Worm (Caenorhabditis elegans) whole organism, mixed stage, embryonic: ENCODE results near the gene F20A1.8.

Source experiments
- M03D4.4 ChIP-seq: sonication (generic microtip); optimal IDR thresholded peaks from 2 replicates; lab custom pipeline; 2017; ENCODE audit warnings: mild to moderate bottlenecking, missing genetic modification characterization, missing compliant biosample characterization
- bed-3 ChIP-seq: fragments of 200-800 bp; sonication (Bioruptor generic); optimal IDR thresholded peaks from 3 replicates; lab custom pipeline; 2018; ENCODE audit warnings: mild to moderate bottlenecking, missing genetic modification characterization, moderate library complexity, missing compliant biosample characterization
- blmp-1 ChIP-seq: fragments of 150-350 bp; optimal IDR thresholded peaks from 2 replicates; lab custom pipeline; 2014; ENCODE audit warnings: missing biosample characterization, missing genetic modification characterization
- ceh-39 ChIP-seq: fragments of 150-350 bp; optimal IDR thresholded peaks from 2 replicates; lab custom pipeline; 2014; ENCODE audit warnings: missing biosample characterization, missing genetic modification characterization
- ceh-43 ChIP-seq: fragments of 200-800 bp; sonication (Bioruptor generic); optimal IDR thresholded peaks from 2 replicates; lab custom pipeline; 2018; ENCODE audit warnings: mild to moderate bottlenecking, missing genetic modification characterization, moderate library complexity, missing compliant biosample characterization
- ces-1 ChIP-seq: fragments of 150-350 bp; optimal IDR thresholded peaks from 2 replicates; lab custom pipeline; 2014; ENCODE audit warnings: missing biosample characterization, missing genetic modification reagents, missing genetic modification characterization
- cnd-1 ChIP-seq: fragments of 200-800 bp; sonication (Bioruptor generic); optimal IDR thresholded peaks from 2 replicates; lab custom pipeline; 2018; ENCODE audit warnings: mild to moderate bottlenecking, missing genetic modification characterization, missing compliant biosample characterization
- drap-1 ChIP-seq: fragments of 200-800 bp; sonication (Bioruptor generic); optimal IDR thresholded peaks from 3 replicates; lab custom pipeline; 2018; ENCODE audit warnings: mild to moderate bottlenecking, missing genetic modification characterization, missing compliant biosample characterization
- elt-1 ChIP-seq: sonication (generic microtip); optimal IDR thresholded peaks from 2 replicates; lab custom pipeline; 2017; ENCODE audit warnings: missing genetic modification characterization, mild to moderate bottlenecking, missing compliant biosample characterization, antibody characterized with exemption, moderate library complexity, borderline replicate concordance; ENCODE audit not compliant: insufficient read depth
- elt-3 ChIP-seq: fragments of 150-350 bp; optimal IDR thresholded peaks from 2 replicates; lab custom pipeline; 2014; ENCODE audit warnings: missing biosample characterization, missing genetic modification characterization
- flh-1 ChIP-seq: fragments of 200-800 bp; sonication (Bioruptor generic); optimal IDR thresholded peaks from 2 replicates; lab custom pipeline; 2018; ENCODE audit warnings: mild to moderate bottlenecking, missing genetic modification characterization, moderate library complexity, missing compliant biosample characterization
- ham-2 ChIP-seq: fragments of 200-800 bp; sonication (Bioruptor generic); optimal IDR thresholded peaks from 2 replicates; lab custom pipeline; 2018; ENCODE audit warnings: mild to moderate bottlenecking, missing genetic modification characterization, missing compliant biosample characterization
- hlh-1 ChIP-seq: fragments of 150-350 bp; optimal IDR thresholded peaks from 2 replicates; lab custom pipeline; 2014; ENCODE audit warnings: missing biosample characterization, missing genetic modification reagents, missing genetic modification characterization
- lin-13 ChIP-seq: fragments of 150-350 bp; optimal IDR thresholded peaks from 2 replicates; lab custom pipeline; 2014; ENCODE audit warnings: missing biosample characterization, missing genetic modification characterization
- lin-32 ChIP-seq: fragments of 200-800 bp; sonication (Bioruptor generic); optimal IDR thresholded peaks from 2 replicates; lab custom pipeline; 2018; ENCODE audit warnings: mild to moderate bottlenecking, missing genetic modification characterization, missing compliant biosample characterization
- lsy-2 ChIP-seq: fragments of 150-350 bp; optimal IDR thresholded peaks from 2 replicates; lab custom pipeline; 2014; ENCODE audit warnings: missing biosample characterization, missing genetic modification characterization
- mab-5 ChIP-seq: fragments of 150-350 bp; optimal IDR thresholded peaks from 2 replicates; lab custom pipeline; 2014; ENCODE audit warnings: missing biosample characterization, missing genetic modification characterization
- mep-1 ChIP-seq: fragments of 150-350 bp; optimal IDR thresholded peaks from 2 replicates; lab custom pipeline; 2017; ENCODE audit warnings: missing biosample characterization, missing genetic modification reagents, missing genetic modification characterization, inconsistent platforms
- mls-2 ChIP-seq: sonication (generic microtip); optimal IDR thresholded peaks from 2 replicates; lab custom pipeline; 2016; ENCODE audit warnings: mild to moderate bottlenecking, missing genetic modification characterization, moderate library complexity, missing compliant biosample characterization
- nhr-12 ChIP-seq: fragments of 150-350 bp; optimal IDR thresholded peaks from 2 replicates; lab custom pipeline; 2014; ENCODE audit warnings: missing biosample characterization, missing genetic modification characterization
- nhr-2 ChIP-seq: fragments of 150-350 bp; optimal IDR thresholded peaks from 2 replicates; lab custom pipeline; 2014; ENCODE audit warnings: missing biosample characterization, missing genetic modification characterization
- nhr-237 ChIP-seq: fragments of 150-350 bp; optimal IDR thresholded peaks from 2 replicates; lab custom pipeline; 2014; ENCODE audit warnings: missing biosample characterization, missing genetic modification characterization
- nhr-28 ChIP-seq: fragments of 150-350 bp; optimal IDR thresholded peaks from 2 replicates; lab custom pipeline; 2014; ENCODE audit warnings: missing biosample characterization, missing genetic modification characterization
- nhr-76 ChIP-seq: sonication (generic microtip); optimal IDR thresholded peaks from 2 replicates; lab custom pipeline; 2017; ENCODE audit warnings: missing biosample characterization, missing genetic modification characterization
- pha-4 ChIP-seq: fragments of 150-350 bp; optimal IDR thresholded peaks from 2 replicates; lab custom pipeline; 2018; ENCODE audit warnings: missing biosample characterization, missing genetic modification reagents, missing genetic modification characterization
- sem-2 ChIP-seq: fragments of 200-800 bp; sonication (Bioruptor generic); optimal IDR thresholded peaks from 2 replicates; lab custom pipeline; 2018; ENCODE audit warnings: mild to moderate bottlenecking, missing genetic modification characterization, missing compliant biosample characterization
- snpc-4 ChIP-seq: fragments of 150-350 bp; optimal IDR thresholded peaks from 2 replicates; lab custom pipeline; 2014; ENCODE audit warnings: missing biosample characterization, missing genetic modification characterization
- tbx-8 ChIP-seq: fragments of 200-800 bp; sonication (Bioruptor generic); optimal IDR thresholded peaks from 2 replicates; lab custom pipeline; 2018; ENCODE audit warnings: mild to moderate bottlenecking, missing genetic modification characterization, moderate library complexity, missing compliant biosample characterization
- unc-120 ChIP-seq: sonication (generic microtip); optimal IDR thresholded peaks from 2 replicates; lab custom pipeline; 2017; ENCODE audit warnings: missing genetic modification characterization, missing compliant biosample characterization; ENCODE audit not compliant: poor library complexity, severe bottlenecking
- unc-39 ChIP-seq: fragments of 150-350 bp; optimal IDR thresholded peaks from 2 replicates; lab custom pipeline; 2014; ENCODE audit warnings: missing biosample characterization, missing genetic modification characterization
- unc-62 ChIP-seq: fragments of 150-350 bp; optimal IDR thresholded peaks from 2 replicates; lab custom pipeline; 2014; ENCODE audit warnings: missing biosample characterization, missing genetic modification reagents, missing genetic modification characterization
- zip-8 ChIP-seq: fragments of 150-350 bp; optimal IDR thresholded peaks from 2 replicates; lab custom pipeline; 2014; ENCODE audit warnings: missing biosample characterization, missing genetic modification characterization
- ztf-11 ChIP-seq: fragments of 150-350 bp; optimal IDR thresholded peaks from 2 replicates; lab custom pipeline; 2014; ENCODE audit warnings: missing biosample characterization, missing genetic modification characterization

Gene F20A1.8

DNA sequence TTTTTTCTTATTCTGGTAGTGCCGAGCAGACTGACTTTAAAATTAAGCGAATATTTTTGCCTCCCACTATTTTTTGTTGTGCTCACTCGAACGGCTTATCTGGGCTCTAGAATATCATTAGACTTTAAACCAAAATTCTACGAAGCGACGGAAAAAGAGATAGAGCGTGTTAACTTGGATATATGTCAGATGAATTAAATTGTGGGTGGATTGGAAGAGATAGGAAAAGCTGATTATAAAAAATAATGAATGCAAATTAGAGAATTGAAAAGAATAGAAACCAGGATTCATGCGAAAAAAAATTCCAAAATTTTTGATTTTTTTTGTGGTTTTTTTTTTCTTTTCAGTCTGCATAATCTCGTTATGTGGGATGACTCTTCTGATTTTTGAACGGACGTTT, 25.6 kb downstream of the F20A1.8 start, which contains the start of gene F20A1.4:
Gene F20A1.4, minus strand, starts transcription at position 101 of the 400 bp plus-strand sequence.
- no peak for TF ChIP-seq M03D4.4

- TF ChIP-seq lsy-2 (no peak), ceh-39 (no peak), nhr-12 (tag; lab: Kevin White, UChicago) (no peak), pha-4 (no peak), M03D4.4 (no peak), sem-2 (GFP tag; lab: Kevin White, UChicago) (no peak), nhr-237 (tag; lab: Kevin White, UChicago) (no peak), lin-32 (GFP tag; lab: Kevin White, UChicago) (no peak), ham-2 (no peak), mab-5 (tag; lab: Kevin White, UChicago) (no peak), zip-8 (no peak), drap-1 (GFP tag; lab: Kevin White, UChicago) (no peak), hlh-1 (tag; lab: Kevin White, UChicago) (no peak), tbx-8 (GFP tag; lab: Kevin White, UChicago) (no peak), ces-1 (GFP tag; lab: Kevin White, UChicago) (no peak), unc-120 (tag; lab: Kevin White, UChicago) (no peak)
Observed at ce11 chrV:7017059-7017458, 30.4 kb downstream of the F20A1.8 start, which contains the start of gene srsx-32. Gene srsx-32, plus strand, starts transcription at chrV:7017359.

DNA sequence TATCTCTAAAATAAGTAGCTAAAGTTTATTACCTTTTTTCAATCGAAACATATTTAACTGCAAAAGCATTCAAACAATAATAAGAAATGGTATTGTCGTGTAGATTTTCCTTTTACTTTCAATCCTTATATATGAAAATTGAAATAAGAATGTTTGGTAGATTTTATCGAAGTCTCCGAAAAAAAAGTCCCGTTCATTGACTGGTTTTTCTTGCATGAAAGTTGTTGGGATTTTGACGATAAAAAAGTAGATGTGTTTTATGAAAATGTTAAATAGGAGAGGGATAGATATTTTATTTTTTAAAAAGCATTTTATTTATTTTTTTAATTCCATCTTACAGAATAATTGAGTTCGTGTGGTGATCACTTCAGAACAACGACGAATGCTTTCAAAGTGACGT, 31.5 kb downstream of the F20A1.8 start, which contains the start of gene C33G8.13:
Gene C33G8.13, minus strand, starts transcription at position 101 of the 400 bp plus-strand sequence.
- TF ChIP-seq unc-39 (tag; lab: Kevin White, UChicago) (no peak), ceh-39 (no peak), elt-1 (tag; lab: Kevin White, UChicago) (no peak), zip-8 (no peak), nhr-237 (tag; lab: Kevin White, UChicago) (no peak), mls-2 (no peak), ham-2 (no peak), mab-5 (tag; lab: Kevin White, UChicago) (no peak), nhr-2 (tag; lab: Kevin White, UChicago) (no peak), ztf-11 (tag; lab: Kevin White, UChicago) (no peak), lsy-2 (no peak), drap-1 (GFP tag; lab: Kevin White, UChicago) (no peak), cnd-1 (no peak), M03D4.4 (no peak)
- TF ChIP-seq, all 35 proteins: peak for 0

DNA sequence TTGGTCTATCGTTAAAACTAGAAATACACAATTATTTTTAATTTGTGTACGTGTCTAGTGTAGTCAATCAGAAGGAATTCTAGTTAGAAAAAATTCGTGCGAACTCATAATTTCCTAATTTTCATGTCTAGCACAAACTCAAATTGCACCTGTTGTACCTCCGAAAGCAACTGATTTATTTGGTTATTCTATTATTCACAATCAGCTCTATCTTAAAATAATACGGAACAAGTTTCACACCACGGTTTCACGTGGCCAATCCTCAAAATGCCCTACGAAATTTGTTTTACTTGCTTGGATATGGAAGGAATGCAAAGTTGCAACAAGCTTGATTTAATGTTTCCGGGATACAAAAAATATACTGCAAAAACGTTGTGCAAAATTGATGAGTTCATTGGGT, 34.8 kb downstream of the F20A1.8 start, which contains the start of gene srw-127:
Gene srw-127, plus strand, starts transcription at position 301 of the 400 bp plus-strand sequence.
- no peak for TF ChIP-seq elt-1 (tag; lab: Kevin White, UChicago)
- TF ChIP-seq mep-1 (tag; lab: Kevin White, UChicago): no peak
- no peak for TF ChIP-seq lsy-2
- TF ChIP-seq unc-62: no peak
- no peak for TF ChIP-seq drap-1 (GFP tag; lab: Kevin White, UChicago)
- no peak for TF ChIP-seq tbx-8 (GFP tag; lab: Kevin White, UChicago)
- TF ChIP-seq nhr-2 (tag; lab: Kevin White, UChicago): no peak
- TF ChIP-seq zip-8: no peak
- TF ChIP-seq ces-1 (GFP tag; lab: Kevin White, UChicago): no peak
- no peak for TF ChIP-seq unc-39 (tag; lab: Kevin White, UChicago)
- no peak for TF ChIP-seq ceh-39
- no peak for TF ChIP-seq cnd-1
- no peak for TF ChIP-seq flh-1 (GFP tag; lab: Kevin White, UChicago)
- no peak for TF ChIP-seq M03D4.4
- no peak for TF ChIP-seq bed-3 (GFP tag; lab: Kevin White, UChicago)
- no peak for TF ChIP-seq mab-5 (tag; lab: Kevin White, UChicago)
- no peak for TF ChIP-seq snpc-4 (tag; lab: Kevin White, UChicago)
- no peak for TF ChIP-seq unc-120 (tag; lab: Kevin White, UChicago)
- TF ChIP-seq lin-32 (GFP tag; lab: Kevin White, UChicago): no peak
- no peak for TF ChIP-seq lin-13 (tag; lab: Kevin White, UChicago)

DNA sequence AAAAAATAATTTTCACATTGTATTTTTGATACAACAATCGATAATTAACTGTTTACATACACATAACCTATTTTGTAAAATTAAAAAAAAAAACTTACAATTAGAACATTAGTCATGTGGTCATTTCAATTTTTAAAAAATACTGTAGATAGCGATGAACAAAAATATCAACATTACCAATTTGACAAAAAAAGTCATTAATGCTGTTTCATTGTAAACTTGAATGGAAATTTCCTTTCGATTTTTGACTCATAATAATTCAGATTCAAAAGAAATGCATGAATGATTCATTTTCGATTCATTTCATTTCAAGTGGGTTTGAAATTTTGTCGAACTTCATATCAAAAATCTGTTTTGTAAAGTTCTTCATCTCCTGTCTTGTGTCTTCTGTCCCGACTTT, 38.0 kb downstream of the F20A1.8 start, which contains the start of gene C33G8.2:
Gene C33G8.2, plus strand, starts transcription at position 301 of the 400 bp plus-strand sequence.
- no peak for TF ChIP-seq ces-1 (GFP tag; lab: Kevin White, UChicago)
- TF ChIP-seq, all 35 proteins: peak for 0

DNA sequence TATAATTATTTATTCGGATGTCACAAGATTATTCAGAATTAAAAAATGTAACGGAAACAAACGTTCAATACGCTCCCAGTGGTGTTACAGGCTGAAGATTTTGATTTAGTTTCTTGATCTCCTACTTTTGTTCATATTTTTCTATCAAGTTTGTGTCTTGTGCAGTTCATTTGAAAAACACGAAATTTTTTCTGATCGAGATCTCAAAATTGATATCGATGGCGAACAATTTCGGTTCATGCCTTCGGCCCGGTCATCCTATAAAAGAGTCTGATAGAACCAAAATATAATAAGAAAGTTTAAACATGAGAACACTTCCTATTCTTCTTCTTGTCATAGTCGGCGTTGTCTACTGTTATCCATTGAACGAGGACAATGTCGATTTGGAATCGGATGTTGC, 40.1 kb downstream of the F20A1.8 start, which contains the start of gene drd-10:
Gene drd-10, plus strand, starts transcription at position 301 of the 400 bp plus-strand sequence.
- no peak for TF ChIP-seq ceh-43 (GFP tag; lab: Kevin White, UChicago)
- no peak for TF ChIP-seq blmp-1 (tag; lab: Kevin White, UChicago)
- TF ChIP-seq nhr-28 (tag; lab: Kevin White, UChicago): no peak
- no peak for TF ChIP-seq ham-2
- no peak for TF ChIP-seq tbx-8 (GFP tag; lab: Kevin White, UChicago)
- TF ChIP-seq mls-2: no peak
- no peak for TF ChIP-seq pha-4
- TF ChIP-seq mep-1 (tag; lab: Kevin White, UChicago): no peak
- no peak for TF ChIP-seq elt-3 (tag; lab: Kevin White, UChicago)
- TF ChIP-seq mab-5 (tag; lab: Kevin White, UChicago): no peak
- no peak for TF ChIP-seq nhr-12 (tag; lab: Kevin White, UChicago)
- no peak for TF ChIP-seq nhr-76 (tag; lab: Kevin White, UChicago)
- TF ChIP-seq zip-8: no peak
- TF ChIP-seq lin-13 (tag; lab: Kevin White, UChicago): no peak
- no peak for TF ChIP-seq cnd-1
- TF ChIP-seq elt-1 (tag; lab: Kevin White, UChicago): no peak
- TF ChIP-seq flh-1 (GFP tag; lab: Kevin White, UChicago): no peak
- no peak for TF ChIP-seq ztf-11 (tag; lab: Kevin White, UChicago)
- no peak for TF ChIP-seq bed-3 (GFP tag; lab: Kevin White, UChicago)
- no peak for TF ChIP-seq drap-1 (GFP tag; lab: Kevin White, UChicago)
